Fruit fly (Drosophila melanogaster): ENCODE results near the gene CG33271.
A peak's percentile ranks its signal among the peaks of the same experiment; 100 is the strongest.

CG33271 gene

dm6 chr3L:11587720-11588580 lies 10.7 kb upstream of the CG33271 start, which contains the start of gene rt (continued):
- TF ChIP-seq CG8765 (GFP tag; IDR thresholded peaks at IDR 0.05): no peak
- TF ChIP-seq gce (GFP tag; IDR thresholded peaks at IDR 0.05): no peak
- no peak for TF ChIP-seq kah (GFP tag; optimal IDR thresholded peaks at IDR 0.05)
- TF ChIP-seq CG9797 (GFP tag; optimal IDR thresholded peaks at IDR 0.05): no peak
- TF ChIP-seq oc (tag; optimal IDR thresholded peaks at IDR 0.05): no peak
- TF ChIP-seq zf30C (GFP tag; optimal IDR thresholded peaks at IDR 0.05): no peak
- no peak for TF ChIP-seq Optix (GFP tag; IDR thresholded peaks at IDR 0.05)
- no peak for TF ChIP-seq CG4282 (GFP tag; optimal IDR thresholded peaks at IDR 0.05)
- TF ChIP-seq CG15073 (GFP tag; optimal IDR thresholded peaks at IDR 0.05): no peak
- peak; percentile 37 for TF ChIP-seq HHEX (GFP tag; optimal IDR thresholded peaks at IDR 0.05)
- peak; percentile 36 for TF ChIP-seq CG18764 (GFP tag; optimal IDR thresholded peaks at IDR 0.05)
- TF ChIP-seq nerfin-1 (tag; optimal IDR thresholded peaks at IDR 0.05): peak; percentile 70
- no peak for TF ChIP-seq insv (GFP tag; optimal IDR thresholded peaks at IDR 0.05)
- peak; percentile 38 for TF ChIP-seq CG1602 (GFP tag; optimal IDR thresholded peaks at IDR 0.05)
- TF ChIP-seq gsb (GFP tag; IDR thresholded peaks at IDR 0.05): no peak
- peak in 1 of 2 experiments; percentile 58 for TF ChIP-seq Hr51 (GFP tag; optimal IDR thresholded peaks at IDR 0.05)
- peak; percentile 18 for TF ChIP-seq CG10209 (GFP tag; optimal IDR thresholded peaks at IDR 0.05)
- peak; percentile 41 for TF ChIP-seq PHDP (tag; optimal IDR thresholded peaks at IDR 0.05)
- no peak for TF ChIP-seq CG11456 (GFP tag; IDR thresholded peaks at IDR 0.05)
- 0 out of 2 replicates have a peak, but pooled peaks have one; percentile 33 for TF ChIP-seq CG10959 (GFP tag; IDR thresholded peaks at IDR 0.05)
- no peak for TF ChIP-seq pros (GFP tag; optimal IDR thresholded peaks at IDR 0.05)
- no peak for TF ChIP-seq Hmx (GFP tag; optimal IDR thresholded peaks at IDR 0.05)
- TF ChIP-seq Rfx (GFP tag; IDR thresholded peaks at IDR 0.05): peak; percentile 44; the same call in 1 of the 2 replicates
- TF ChIP-seq pzg (GFP tag; optimal IDR thresholded peaks at IDR 0.05): no peak
- TF ChIP-seq al (GFP tag; IDR thresholded peaks at IDR 0.05): peak; percentile 38; the same call in 1 of the 2 replicates
- peak; percentile 14 for TF ChIP-seq bab2 (GFP tag; optimal IDR thresholded peaks at IDR 0.05)
- TF ChIP-seq CG8924 (tag; optimal IDR thresholded peaks at IDR 0.05): peak; percentile 28
- TF ChIP-seq ac (GFP tag; optimal IDR thresholded peaks at IDR 0.05): no peak
- TF ChIP-seq ssp (GFP tag; IDR thresholded peaks at IDR 0.05): no peak
- TF ChIP-seq Atf3 (GFP tag; optimal IDR thresholded peaks at IDR 0.05): peak; percentile 2
- no peak; the same call in 1 of the 2 replicates for TF ChIP-seq CG6689 (GFP tag; IDR thresholded peaks at IDR 0.05)
- no peak for TF ChIP-seq hb (GFP tag; IDR thresholded peaks at IDR 0.05; ENCODE audit: partially characterized antibody)
- peak; percentile 12 for TF ChIP-seq gcm2 (GFP tag; optimal IDR thresholded peaks at IDR 0.05)
- TF ChIP-seq CG8388 (GFP tag; optimal IDR thresholded peaks at IDR 0.05): peak; percentile 64
- no peak for TF ChIP-seq CG31388 (GFP tag; optimal IDR thresholded peaks at IDR 0.05)
- TF ChIP-seq ERR (GFP tag; optimal IDR thresholded peaks at IDR 0.05): no peak
- no peak for TF ChIP-seq B-H2 (GFP tag; optimal IDR thresholded peaks at IDR 0.05)
- TF ChIP-seq CG12219 (GFP tag; optimal IDR thresholded peaks at IDR 0.05): peak; percentile 46
- TF ChIP-seq CG4360 (GFP tag; IDR thresholded peaks at IDR 0.05): no peak
- TF ChIP-seq CG17829 (tag; optimal IDR thresholded peaks at IDR 0.05): peak; percentile 73
- peak; percentile 6 for TF ChIP-seq CG9817 (tag; optimal IDR thresholded peaks at IDR 0.05)
- TF ChIP-seq CG7271 (tag; optimal IDR thresholded peaks at IDR 0.05): no peak
- no peak for TF ChIP-seq luna (GFP tag; optimal IDR thresholded peaks at IDR 0.05)
- TF ChIP-seq CG32532 (GFP tag; IDR thresholded peaks at IDR 0.05): peak; percentile 32; the same call in 1 of the 2 replicates
- no peak for TF ChIP-seq tna (GFP tag; IDR thresholded peaks at IDR 0.05; ENCODE audit: partially characterized antibody)
- TF ChIP-seq NC2α (GFP tag; optimal IDR thresholded peaks at IDR 0.05): no peak
- TF ChIP-seq CG9609 (GFP tag; optimal IDR thresholded peaks at IDR 0.05): no peak
- TF ChIP-seq CG12071 (GFP tag; optimal IDR thresholded peaks at IDR 0.05): peak; percentile 14
- TF ChIP-seq inv (GFP tag; IDR thresholded peaks at IDR 0.05; ENCODE audit: partially characterized antibody): no peak

Data from whole organism, embryonic.